Fruit fly (Drosophila melanogaster) whole organism, prepupa: Measurements from ENCODE around the gene CG43732.

ENCODE experiments used
- Blimp-1 ChIP-seq: fragments of 200-800 bp; sonication (Bioruptor generic); optimal IDR thresholded peaks from 3 replicates; lab custom pipeline; 2017; ENCODE audit warnings: missing biosample characterization, missing genetic modification characterization, mild to moderate bottlenecking, moderate library complexity, missing genetic modification reagents
- CG10631 ChIP-seq: fragments of 200-800 bp; sonication (Bioruptor generic); optimal IDR thresholded peaks from 2 replicates; lab custom pipeline; 2016; ENCODE audit warnings: missing biosample characterization, missing genetic modification characterization
- CG10669 ChIP-seq: fragments of 200-800 bp; sonication (Bioruptor generic); optimal IDR thresholded peaks from 3 replicates; lab custom pipeline; 2018; ENCODE audit warnings: missing biosample characterization, mild to moderate bottlenecking, missing genetic modification characterization, moderate library complexity
- CG11294 ChIP-seq: fragments of 200-800 bp; sonication (Bioruptor generic); IDR thresholded peaks from 2 replicates; pipeline ENCODE4 v1.3.6; 2022; ENCODE audit warnings: missing biosample characterization, missing genetic modification characterization
- CG11762 ChIP-seq: fragments of 200-800 bp; sonication (Bioruptor generic); optimal IDR thresholded peaks from 3 replicates; lab custom pipeline; 2016; ENCODE audit warnings: missing biosample characterization, missing genetic modification characterization; ENCODE audit not compliant: insufficient read depth
- CG11902 ChIP-seq: fragments of 200-800 bp; sonication (Bioruptor generic); optimal IDR thresholded peaks from 3 replicates; lab custom pipeline; 2016; ENCODE audit warnings: missing biosample characterization, missing genetic modification characterization
- CG15336 ChIP-seq: fragments of 200-800 bp; sonication (Bioruptor generic); IDR thresholded peaks from 2 replicates; pipeline ENCODE4 v1.3.6; 2022; ENCODE audit warnings: missing biosample characterization, missing genetic modification characterization
- CG1621 ChIP-seq: fragments of 200-800 bp; sonication (Bioruptor generic); optimal IDR thresholded peaks from 3 replicates; lab custom pipeline; 2018; ENCODE audit warnings: missing biosample characterization, mild to moderate bottlenecking, missing genetic modification characterization
- CG3032 ChIP-seq: fragments of 200-800 bp; optimal IDR thresholded peaks from 2 replicates; lab custom pipeline; 2019; ENCODE audit warnings: missing biosample characterization, mild to moderate bottlenecking, missing genetic modification characterization, moderate library complexity
- CG31627 ChIP-seq: fragments of 200-800 bp; sonication (Bioruptor generic); optimal IDR thresholded peaks from 3 replicates; lab custom pipeline; 2016; ENCODE audit warnings: missing biosample characterization, missing genetic modification characterization
- CG32006 ChIP-seq: fragments of 200-800 bp; sonication (Bioruptor generic); optimal IDR thresholded peaks from 3 replicates; lab custom pipeline; 2017; ENCODE audit warnings: missing biosample characterization, mild to moderate bottlenecking, missing genetic modification characterization
- CG34406 ChIP-seq: fragments of 200-800 bp; sonication (Bioruptor generic); optimal IDR thresholded peaks from 3 replicates; lab custom pipeline; 2016; ENCODE audit warnings: missing biosample characterization, missing genetic modification characterization
- CG3919 ChIP-seq: fragments of 200-800 bp; sonication (Bioruptor generic); optimal IDR thresholded peaks from 3 replicates; lab custom pipeline; 2016; ENCODE audit warnings: missing biosample characterization, missing genetic modification characterization
- CG4318 ChIP-seq: fragments of 200-800 bp; sonication (Bioruptor generic); optimal IDR thresholded peaks from 3 replicates; lab custom pipeline; 2017; ENCODE audit warnings: missing biosample characterization, mild to moderate bottlenecking, missing genetic modification characterization
- CG6163 ChIP-seq: fragments of 200-800 bp; sonication (Bioruptor generic); IDR thresholded peaks from 3 replicates; pipeline ENCODE4 v1.3.6; 2022; ENCODE audit warnings: missing biosample characterization, missing genetic modification characterization
- CG6792 ChIP-seq: fragments of 200-800 bp; sonication (Bioruptor generic); optimal IDR thresholded peaks from 3 replicates; lab custom pipeline; 2016; ENCODE audit warnings: missing biosample characterization, missing genetic modification characterization
- CG6808 ChIP-seq: fragments of 200-800 bp; sonication (Bioruptor generic); optimal IDR thresholded peaks from 3 replicates; lab custom pipeline; 2017; ENCODE audit warnings: missing biosample characterization, missing genetic modification characterization, mild to moderate bottlenecking, moderate library complexity, missing genetic modification reagents
- CG6854 ChIP-seq: fragments of 200-800 bp; sonication (Bioruptor generic); optimal IDR thresholded peaks from 2 replicates; lab custom pipeline; 2017; ENCODE audit warnings: missing biosample characterization, mild to moderate bottlenecking, missing genetic modification characterization
- CG7368 ChIP-seq: fragments of 200-800 bp; sonication (Bioruptor generic); optimal IDR thresholded peaks from 3 replicates; lab custom pipeline; 2016; ENCODE audit warnings: missing biosample characterization, missing genetic modification characterization
- CG8119 ChIP-seq: fragments of 200-800 bp; sonication (Bioruptor generic); IDR thresholded peaks from 3 replicates; pipeline ENCODE4 v1.3.6; 2022; ENCODE audit warnings: missing biosample characterization, missing genetic modification characterization
- CG8319 ChIP-seq: fragments of 200-800 bp; sonication (Bioruptor generic); optimal IDR thresholded peaks from 3 replicates; lab custom pipeline; 2016; ENCODE audit warnings: missing biosample characterization, missing genetic modification characterization
- CG8632 ChIP-seq: fragments of 200-800 bp; sonication (Bioruptor generic); optimal IDR thresholded peaks from 3 replicates; lab custom pipeline; 2016; ENCODE audit warnings: missing biosample characterization, missing genetic modification characterization
- CG9139 ChIP-seq: fragments of 200-800 bp; sonication (Bioruptor generic); optimal IDR thresholded peaks from 3 replicates; lab custom pipeline; 2017; ENCODE audit warnings: missing biosample characterization, mild to moderate bottlenecking, missing genetic modification characterization
- Eip78C ChIP-seq: fragments of 200-800 bp; sonication (Bioruptor generic); peaks from one replicate; lab custom pipeline; 2016; ENCODE audit warnings: missing biosample characterization, missing genetic modification characterization
- Eip93F ChIP-seq: fragments of 200-800 bp; sonication (Bioruptor generic); optimal IDR thresholded peaks from 2 replicates; lab custom pipeline; 2016; ENCODE audit warnings: missing biosample characterization, mild to moderate bottlenecking, missing genetic modification characterization
- Ets21C ChIP-seq: fragments of 200-800 bp; sonication (Bioruptor generic); optimal IDR thresholded peaks from 3 replicates; lab custom pipeline; 2016; ENCODE audit warnings: missing biosample characterization, missing genetic modification characterization
- Hr38 ChIP-seq: sonication (Bioruptor generic); optimal IDR thresholded peaks from 2 replicates; lab custom pipeline; 2016; ENCODE audit warnings: missing biosample characterization, missing genetic modification characterization
- Hr39 ChIP-seq: fragments of 200-800 bp; sonication (Bioruptor generic); optimal IDR thresholded peaks from 2 replicates; lab custom pipeline; 2016; ENCODE audit warnings: missing biosample characterization, missing genetic modification characterization
- Lpt ChIP-seq: fragments of 200-800 bp; sonication (Bioruptor generic); optimal IDR thresholded peaks from 3 replicates; lab custom pipeline; 2016; ENCODE audit warnings: missing biosample characterization, missing genetic modification characterization
- Met ChIP-seq: fragments of 200-800 bp; sonication (Bioruptor generic); optimal IDR thresholded peaks from 3 replicates; lab custom pipeline; 2016; ENCODE audit warnings: missing biosample characterization, missing genetic modification characterization
- OdsH ChIP-seq: fragments of 200-800 bp; sonication (Bioruptor generic); optimal IDR thresholded peaks from 3 replicates; lab custom pipeline; 2016; ENCODE audit warnings: missing biosample characterization, missing genetic modification characterization
- Sox102F ChIP-seq: fragments of 200-800 bp; sonication (Bioruptor generic); optimal IDR thresholded peaks from 2 replicates; lab custom pipeline; 2016; ENCODE audit warnings: missing biosample characterization, mild to moderate bottlenecking, missing genetic modification characterization
- Sox14 ChIP-seq: fragments of 200-800 bp; sonication (Bioruptor generic); optimal IDR thresholded peaks from 3 replicates; lab custom pipeline; 2016; ENCODE audit warnings: missing biosample characterization, missing genetic modification characterization
- Sox15 ChIP-seq: fragments of 200-800 bp; sonication (Bioruptor generic); optimal IDR thresholded peaks from 3 replicates; lab custom pipeline; 2016; ENCODE audit warnings: missing biosample characterization, missing genetic modification characterization
- achi ChIP-seq: fragments of 200-800 bp; sonication (Bioruptor generic); optimal IDR thresholded peaks from 3 replicates; lab custom pipeline; 2016; ENCODE audit warnings: missing biosample characterization, missing genetic modification characterization
- acj6 ChIP-seq: fragments of 200-800 bp; sonication (Bioruptor generic); optimal IDR thresholded peaks from 3 replicates; lab custom pipeline; 2016; ENCODE audit warnings: missing biosample characterization, missing genetic modification characterization
- cyc ChIP-seq: fragments of 200-800 bp; sonication (Bioruptor generic); optimal IDR thresholded peaks from 3 replicates; lab custom pipeline; 2016; ENCODE audit warnings: missing biosample characterization, missing genetic modification characterization
- dac ChIP-seq: fragments of 200-800 bp; sonication (Bioruptor generic); optimal IDR thresholded peaks from 2 replicates; lab custom pipeline; 2017; ENCODE audit warnings: missing biosample characterization, mild to moderate bottlenecking, missing genetic modification characterization
- dsx ChIP-seq: fragments of 200-800 bp; optimal IDR thresholded peaks from 3 replicates; lab custom pipeline; 2019; ENCODE audit warnings: missing biosample characterization, mild to moderate bottlenecking, missing genetic modification characterization, moderate library complexity; ENCODE audit not compliant: poor library complexity, severe bottlenecking
- eg ChIP-seq: fragments of 200-800 bp; sonication (Bioruptor generic); IDR thresholded peaks from 3 replicates; pipeline ENCODE4 v1.3.6; 2022; ENCODE audit warnings: missing biosample characterization, missing genetic modification characterization
- esn ChIP-seq: fragments of 200-800 bp; sonication (Bioruptor generic); optimal IDR thresholded peaks from 2 replicates; lab custom pipeline; 2016; ENCODE audit warnings: missing biosample characterization, mild to moderate bottlenecking, missing genetic modification characterization, moderate library complexity
- fd59A ChIP-seq: fragments of 200-800 bp; sonication (Bioruptor generic); optimal IDR thresholded peaks from 2 replicates; lab custom pipeline; 2017; ENCODE audit warnings: missing biosample characterization, mild to moderate bottlenecking, missing genetic modification characterization, missing genetic modification reagents
- fkh ChIP-seq: fragments of 200-800 bp; sonication (Bioruptor generic); optimal IDR thresholded peaks from 3 replicates; lab custom pipeline; 2017; ENCODE audit warnings: missing biosample characterization, mild to moderate bottlenecking, missing genetic modification characterization, moderate library complexity
- lz ChIP-seq: fragments of 200-800 bp; sonication (Bioruptor generic); optimal IDR thresholded peaks from 3 replicates; lab custom pipeline; 2016; ENCODE audit warnings: missing biosample characterization, missing genetic modification characterization
- pdm3 ChIP-seq: fragments of 200-800 bp; sonication (Bioruptor generic); optimal IDR thresholded peaks from 3 replicates; lab custom pipeline; 2016; ENCODE audit warnings: missing biosample characterization, missing genetic modification characterization
- salr ChIP-seq, 2 experiments: fragments of 200-800 bp; sonication (Bioruptor generic); optimal IDR thresholded peaks; 3 replicates each; lab custom pipeline; 2016 to 2018; ENCODE audit warnings: missing biosample characterization in 2 of 2, missing genetic modification characterization in 2 of 2, mild to moderate bottlenecking in 1 of 2
- spab ChIP-seq: fragments of 200-800 bp; sonication (Bioruptor generic); optimal IDR thresholded peaks from 2 replicates; lab custom pipeline; 2017; ENCODE audit warnings: missing biosample characterization, mild to moderate bottlenecking, missing genetic modification characterization, missing genetic modification reagents
- ss ChIP-seq, 2 experiments: fragments of 200-800 bp; sonication (Bioruptor generic); optimal IDR thresholded peaks; 2 replicates in 1 of 2; 3 replicates in 1 of 2; lab custom pipeline; 2017 to 2018; ENCODE audit warnings: mild to moderate bottlenecking in 2 of 2, missing biosample characterization in 2 of 2, missing genetic modification characterization in 2 of 2, moderate library complexity in 1 of 2
- svp ChIP-seq: fragments of 200-800 bp; sonication (Bioruptor generic); peaks from one replicate; lab custom pipeline; 2016; ENCODE audit warnings: missing biosample characterization, missing genetic modification characterization
- vri ChIP-seq: fragments of 200-800 bp; sonication (Bioruptor generic); optimal IDR thresholded peaks from 3 replicates; lab custom pipeline; 2016; ENCODE audit warnings: missing biosample characterization, mild to moderate bottlenecking, missing genetic modification characterization

CG43732 gene

dm6 chr3R:18913856-18914593 is 36.0 kb upstream of the CG43732 start:
- TF ChIP-seq CG31627: peak; percentile 45
- no peak for TF ChIP-seq CG11294
- TF ChIP-seq CG3032 (tag; lab: Kevin White, UChicago): peak; percentile 61
- peak; percentile 71 for TF ChIP-seq Sox102F
- no peak for TF ChIP-seq Hr38 (GFP tag; lab: Kevin White, UChicago)
- peak; percentile 3 for TF ChIP-seq Sox15
- no peak for TF ChIP-seq spab (GFP tag; lab: Kevin White, UChicago)
- TF ChIP-seq OdsH (GFP tag; lab: Kevin White, UChicago): peak; percentile 50
- peak; percentile 4 for TF ChIP-seq Blimp-1 (GFP tag; lab: Kevin White, UChicago)
- TF ChIP-seq fkh: no peak
- peak; percentile 71 for TF ChIP-seq Met (GFP tag; lab: Kevin White, UChicago)
- TF ChIP-seq CG1621 (tag; lab: Kevin White, UChicago): peak; percentile 36
- TF ChIP-seq CG10669: peak; percentile 56
- TF ChIP-seq CG15336 (GFP tag; lab: Robert Waterston, UW): peak; percentile 37; the same call in 1 of the 2 replicates
- peak; percentile 46 for TF ChIP-seq cyc (GFP tag; lab: Kevin White, UChicago)
- peak; percentile 30 for TF ChIP-seq CG6808 (GFP tag; lab: Kevin White, UChicago)
- peak; percentile 21 for TF ChIP-seq CG7368 (GFP tag; lab: Kevin White, UChicago)
- no peak for TF ChIP-seq dac (GFP tag; lab: Kevin White, UChicago)
- TF ChIP-seq CG8319 (GFP tag; lab: Kevin White, UChicago): no peak
- TF ChIP-seq Ets21C (GFP tag; lab: Kevin White, UChicago): peak; percentile 48
- TF ChIP-seq CG3919 (GFP tag; lab: Kevin White, UChicago): peak; percentile 66
- peak; percentile 81 for TF ChIP-seq svp
- peak; percentile 35 for TF ChIP-seq lz (GFP tag; lab: Kevin White, UChicago)
- peak; percentile 54 for TF ChIP-seq Sox14
- peak; percentile 5 for TF ChIP-seq Lpt (GFP tag; lab: Kevin White, UChicago)
- no peak for TF ChIP-seq Eip93F (GFP tag; lab: Kevin White, UChicago)
- TF ChIP-seq achi (GFP tag; lab: Kevin White, UChicago): peak; percentile 35
- TF ChIP-seq CG34406 (GFP tag; lab: Kevin White, UChicago): peak; percentile 42
- peak; percentile 60 for TF ChIP-seq pdm3
- TF ChIP-seq CG11762: peak; percentile 36
- peak; percentile 54 for TF ChIP-seq vri (GFP tag; lab: Kevin White, UChicago)
- no peak for TF ChIP-seq CG11902 (GFP tag; lab: Kevin White, UChicago)
- peak; percentile 54 for TF ChIP-seq CG10631 (GFP tag; lab: Kevin White, UChicago)
- peak; percentile 34 for TF ChIP-seq CG6792 (GFP tag; lab: Kevin White, UChicago)
- peak; percentile 72 for TF ChIP-seq esn (GFP tag; lab: Kevin White, UChicago)
- peak; percentile 68 for TF ChIP-seq Hr39
- peak; percentile 87 for TF ChIP-seq CG32006 (GFP tag; lab: Kevin White, UChicago)
- peak; percentile 52 for TF ChIP-seq CG8119 (GFP tag; lab: Robert Waterston, UW)
- peak; percentile 55 for TF ChIP-seq acj6 (GFP tag; lab: Kevin White, UChicago)
- TF ChIP-seq salr (GFP tag; optimal IDR thresholded peaks at IDR 0.05; lab: Kevin White, UChicago): peak; percentile 21 to 90
- peak; percentile 73 for TF ChIP-seq eg (GFP tag; lab: Robert Waterston, UW)
- TF ChIP-seq CG6163 (GFP tag; lab: Robert Waterston, UW): peak; percentile 81
- peak; percentile 11 to 25 for TF ChIP-seq ss (GFP tag; optimal IDR thresholded peaks at IDR 0.05; lab: Kevin White, UChicago)
- peak; percentile 47 for TF ChIP-seq fd59A (GFP tag; lab: Kevin White, UChicago)
- TF ChIP-seq CG8632 (GFP tag; lab: Kevin White, UChicago): peak; percentile 30
- TF ChIP-seq dsx (GFP tag; lab: Kevin White, UChicago): peak; percentile 41
- peak; percentile 83 for TF ChIP-seq CG4318 (GFP tag; lab: Kevin White, UChicago)
- no peak for TF ChIP-seq CG9139 (GFP tag; lab: Kevin White, UChicago)
- peak; percentile 76 for TF ChIP-seq Eip78C
- TF ChIP-seq CG6854 (GFP tag; lab: Kevin White, UChicago): no peak
